4 worm cellular contexts compared by ENCODE assay signal in genomic region chrX:5018062-5018653, ce11.
A peak's percentile ranks its signal among the peaks of the same experiment; 100 is the strongest.
TF ChIP-seq lines count a peak whose summit lies in the region.

No protein-coding gene starts in this region.

TF ChIP-seq in whole organism, L1 larva, 84 proteins besides CTCF, POLR2A, EP300 and RAD21 (continued from another document and continues in another):
- TF ChIP-seq tlp-1 (tag; optimal IDR thresholded peaks at IDR 0.05; lab: Kevin White, UChicago) (no peak), lin-13 (GFP tag; optimal IDR thresholded peaks at IDR 0.05; lab: Kevin White, UChicago) (no peak), F16B12.6 (tag; optimal IDR thresholded peaks at IDR 0.05; lab: Kevin White, UChicago) (peak; percentile 75), lin-14 (GFP tag; optimal IDR thresholded peaks at IDR 0.05; lab: Kevin White, UChicago) (peak; percentile 56), dpl-1 (GFP tag; optimal IDR thresholded peaks at IDR 0.05; lab: Kevin White, UChicago) (peak in 1 of 3 experiments; percentile 6), mep-1 (tag; optimal IDR thresholded peaks at IDR 0.05; lab: Kevin White, UChicago) (peak; percentile 50), efl-1 (optimal IDR thresholded peaks at IDR 0.05; lab: Kevin White, UChicago) (peak in 1 of 2 experiments; percentile 44), efl-1 (GFP tag; optimal IDR thresholded peaks at IDR 0.05 in 1 of 2; lab: Kevin White, UChicago) (peak in 1 of 2 experiments; percentile 0), sup-37 (GFP tag; optimal IDR thresholded peaks at IDR 0.05; lab: Kevin White, UChicago) (no peak), rnt-1 (tag; optimal IDR thresholded peaks at IDR 0.05; lab: Kevin White, UChicago) (no peak), ztf-11 (tag; optimal IDR thresholded peaks at IDR 0.05; lab: Kevin White, UChicago) (no peak), vab-15 (tag; optimal IDR thresholded peaks at IDR 0.05; lab: Kevin White, UChicago) (no peak), snpc-4 (tag; optimal IDR thresholded peaks at IDR 0.05; lab: Kevin White, UChicago) (no peak), sox-4 (tag; optimal IDR thresholded peaks at IDR 0.05; lab: Kevin White, UChicago) (no peak), dsc-1 (tag; optimal IDR thresholded peaks at IDR 0.05; lab: Kevin White, UChicago) (no peak), ets-5 (GFP tag; IDR thresholded peaks at IDR 0.05; lab: Robert Waterston, UW) (no peak), C04F5.9 (tag; optimal IDR thresholded peaks at IDR 0.05; lab: Kevin White, UChicago) (no peak), zip-4 (GFP tag; optimal IDR thresholded peaks at IDR 0.05; lab: Kevin White, UChicago) (no peak), irx-1 (tag; optimal IDR thresholded peaks at IDR 0.05; lab: Kevin White, UChicago) (no peak), unc-86 (tag; optimal IDR thresholded peaks at IDR 0.05; lab: Kevin White, UChicago) (no peak), elt-2 (tag; optimal IDR thresholded peaks at IDR 0.05; lab: Kevin White, UChicago) (peak; percentile 16), fos-1 (tag; optimal IDR thresholded peaks at IDR 0.05; lab: Kevin White, UChicago) (no peak), nhr-20 (tag; optimal IDR thresholded peaks at IDR 0.05; lab: Kevin White, UChicago) (no peak), sptf-1 (tag; optimal IDR thresholded peaks at IDR 0.05; lab: Kevin White, UChicago) (no peak), lir-3 (tag; optimal IDR thresholded peaks at IDR 0.05; lab: Kevin White, UChicago; ENCODE audit: poor library complexity) (no peak), elt-3 (tag; optimal IDR thresholded peaks at IDR 0.05; lab: Kevin White, UChicago) (no peak), mab-9 (GFP tag; IDR thresholded peaks at IDR 0.05; lab: Robert Waterston, UW) (no peak), nhr-11 (tag; optimal IDR thresholded peaks at IDR 0.05; lab: Kevin White, UChicago) (no peak), pqm-1 (tag; optimal IDR thresholded peaks at IDR 0.05; lab: Kevin White, UChicago) (no peak), mef-2 (tag; optimal IDR thresholded peaks at IDR 0.05; lab: Kevin White, UChicago) (no peak), unc-62 (GFP tag; optimal IDR thresholded peaks at IDR 0.05; lab: Kevin White, UChicago) (no peak), aly-2 (tag; optimal IDR thresholded peaks at IDR 0.05; lab: Kevin White, UChicago) (no peak), lin-35 (GFP tag; optimal IDR thresholded peaks at IDR 0.05; lab: Kevin White, UChicago) (peak in 1 of 2 experiments; percentile 49), egl-13 (tag; optimal IDR thresholded peaks at IDR 0.05; lab: Kevin White, UChicago) (no peak)

TF ChIP-seq in whole organism, L2 larva, 48 proteins besides CTCF, POLR2A, EP300 and RAD21 (continued from another document):
- TF ChIP-seq nhr-6 (tag; optimal IDR thresholded peaks at IDR 0.05; lab: Kevin White, UChicago) (no peak), unc-55 (GFP tag; optimal IDR thresholded peaks at IDR 0.05; lab: Kevin White, UChicago) (peak; percentile 75), sma-9 (GFP tag; optimal IDR thresholded peaks at IDR 0.05; lab: Kevin White, UChicago) (peak; percentile 20), sma-9 (tag; optimal IDR thresholded peaks at IDR 0.05; lab: Kevin White, UChicago) (no peak), ama-1 (optimal IDR thresholded peaks at IDR 0.05; lab: Kevin White, UChicago) (no peak), peb-1 (tag; optimal IDR thresholded peaks at IDR 0.05; lab: Kevin White, UChicago) (no peak), gmeb-1 (tag; optimal IDR thresholded peaks at IDR 0.05; lab: Kevin White, UChicago) (peak; percentile 0)

TF ChIP-seq in whole organism, L3 larva, 47 proteins besides CTCF, POLR2A, EP300 and RAD21 (continued from another document):
- TF ChIP-seq nhr-25 (tag; optimal IDR thresholded peaks at IDR 0.05; lab: Kevin White, UChicago) (peak; percentile 43), ztf-4 (tag; optimal IDR thresholded peaks at IDR 0.05; lab: Kevin White, UChicago) (no peak)

TF ChIP-seq in whole organism, L4 larva, 104 proteins besides CTCF, POLR2A, EP300 and RAD21 (continued from another document):
- TF ChIP-seq php-3 (GFP tag; IDR thresholded peaks at IDR 0.05; lab: Robert Waterston, UW), result peak; percentile 87
- peak; percentile 20 for TF ChIP-seq nhr-28 (tag; optimal IDR thresholded peaks at IDR 0.05; lab: Kevin White, UChicago)
- TF ChIP-seq dpl-1 (GFP tag; optimal IDR thresholded peaks at IDR 0.05; lab: Kevin White, UChicago), result peak; percentile 10
- no peak for TF ChIP-seq madf-5 (GFP tag; IDR thresholded peaks at IDR 0.05; lab: Robert Waterston, UW)
- TF ChIP-seq cey-2 (tag; optimal IDR thresholded peaks at IDR 0.05; lab: Kevin White, UChicago; ENCODE audit: borderline replicate concordance, insufficient read depth), result no peak
- TF ChIP-seq nhr-77 (tag; optimal IDR thresholded peaks at IDR 0.05; lab: Kevin White, UChicago), result peak; percentile 19
- TF ChIP-seq dve-1 (tag; optimal IDR thresholded peaks at IDR 0.05; lab: Kevin White, UChicago; ENCODE audit: insufficient read depth), result peak; percentile 42
- TF ChIP-seq daf-16 (GFP tag; optimal IDR thresholded peaks at IDR 0.05; lab: Kevin White, UChicago), result no peak
- TF ChIP-seq daf-16 (tag; optimal IDR thresholded peaks at IDR 0.05; lab: Kevin White, UChicago), result peak; percentile 71
- TF ChIP-seq T20F7.1 (GFP tag; optimal IDR thresholded peaks at IDR 0.05; lab: Kevin White, UChicago), result no peak
- peak in 1 of 2 experiments; percentile 24 for TF ChIP-seq unc-62 (GFP tag; optimal IDR thresholded peaks at IDR 0.05 in 1 of 2; lab: Kevin White, UChicago)
- no peak for TF ChIP-seq unc-62 (tag; optimal IDR thresholded peaks at IDR 0.05; lab: Kevin White, UChicago)
- peak; percentile 61 for TF ChIP-seq pqm-1 (tag; optimal IDR thresholded peaks at IDR 0.05; lab: Kevin White, UChicago)
- peak; percentile 23 for TF ChIP-seq nhr-11 (tag; optimal IDR thresholded peaks at IDR 0.05; lab: Kevin White, UChicago)
- peak; percentile 40 for TF ChIP-seq mep-1 (tag; optimal IDR thresholded peaks at IDR 0.05; lab: Kevin White, UChicago)
- TF ChIP-seq lin-13 (GFP tag; optimal IDR thresholded peaks at IDR 0.05; lab: Kevin White, UChicago), result peak; percentile 30
- TF ChIP-seq unc-39 (tag; optimal IDR thresholded peaks at IDR 0.05; lab: Kevin White, UChicago), result no peak
- peak; percentile 28 for TF ChIP-seq ceh-28 (tag; optimal IDR thresholded peaks at IDR 0.05; lab: Kevin White, UChicago)
- no peak for TF ChIP-seq D1046.2 (GFP tag; IDR thresholded peaks at IDR 0.05; lab: Robert Waterston, UW)
